Worm (Caenorhabditis elegans): ENCODE results near the gene F40G9.17.

ce11 chrIII:227033-227432, 32.8 kb downstream of the F40G9.17 start:
- no peak for TF ChIP-seq ama-1 (optimal IDR thresholded peaks at IDR 0.05)
- no peak for TF ChIP-seq lin-39 (tag; optimal IDR thresholded peaks at IDR 0.05)
- no peak for TF ChIP-seq unc-62 (GFP tag; optimal IDR thresholded peaks at IDR 0.05)
- no peak for TF ChIP-seq snpc-4 (tag; optimal IDR thresholded peaks at IDR 0.05)
- no peak for TF ChIP-seq zag-1 (tag; optimal IDR thresholded peaks at IDR 0.05)
- TF ChIP-seq pha-4 (tag; optimal IDR thresholded peaks at IDR 0.05), result no peak
- TF ChIP-seq nhr-77 (tag; optimal IDR thresholded peaks at IDR 0.05), result no peak
- no peak for TF ChIP-seq unc-39 (tag; optimal IDR thresholded peaks at IDR 0.05)
- no peak for TF ChIP-seq ZK546.5 (tag; optimal IDR thresholded peaks at IDR 0.05)
- no peak for TF ChIP-seq ztf-4 (tag; optimal IDR thresholded peaks at IDR 0.05)
- no peak for TF ChIP-seq mdl-1 (tag; optimal IDR thresholded peaks at IDR 0.05)
- TF ChIP-seq jun-1 (tag; optimal IDR thresholded peaks at IDR 0.05), result no peak
- no peak for TF ChIP-seq fkh-10 (GFP tag; optimal IDR thresholded peaks at IDR 0.05)

Data from whole organism, L3 larva.